Worm (Caenorhabditis elegans): Measurements from ENCODE around the gene Y57E12AL.2.

ce11 chrV:7065226-7065625 lies 7.3 kb downstream of the Y57E12AL.2 start, which contains the start of gene Y57E12AR.1:
- no peak for TF ChIP-seq efl-3 (GFP tag; optimal IDR thresholded peaks at IDR 0.05)
- TF ChIP-seq lsy-2 (tag; optimal IDR thresholded peaks at IDR 0.05) = no peak
- no peak for TF ChIP-seq ztf-4 (tag; optimal IDR thresholded peaks at IDR 0.05)
- no peak for TF ChIP-seq skn-1 (tag; optimal IDR thresholded peaks at IDR 0.05)

Measured in whole organism, L1 larva.